Worm (Caenorhabditis elegans) whole organism, L3 larva: ENCODE data around the gene unc-2.

Experiments
- R02D3.7 ChIP-seq: fragments of 150-350 bp; optimal IDR thresholded peaks from 2 replicates; lab custom pipeline; 2014; ENCODE audit warnings: missing biosample characterization, missing genetic modification characterization
- jun-1 ChIP-seq: fragments of 150-350 bp; optimal IDR thresholded peaks from 2 replicates; lab custom pipeline; 2014; ENCODE audit warnings: missing biosample characterization, missing genetic modification reagents, missing genetic modification characterization
- nhr-28 ChIP-seq: fragments of 150-350 bp; optimal IDR thresholded peaks from 2 replicates; lab custom pipeline; 2014; ENCODE audit warnings: missing biosample characterization, missing genetic modification characterization
- ztf-4 ChIP-seq: fragments of 150-350 bp; optimal IDR thresholded peaks from 2 replicates; lab custom pipeline; 2014; ENCODE audit warnings: missing biosample characterization, missing genetic modification characterization

DNA sequence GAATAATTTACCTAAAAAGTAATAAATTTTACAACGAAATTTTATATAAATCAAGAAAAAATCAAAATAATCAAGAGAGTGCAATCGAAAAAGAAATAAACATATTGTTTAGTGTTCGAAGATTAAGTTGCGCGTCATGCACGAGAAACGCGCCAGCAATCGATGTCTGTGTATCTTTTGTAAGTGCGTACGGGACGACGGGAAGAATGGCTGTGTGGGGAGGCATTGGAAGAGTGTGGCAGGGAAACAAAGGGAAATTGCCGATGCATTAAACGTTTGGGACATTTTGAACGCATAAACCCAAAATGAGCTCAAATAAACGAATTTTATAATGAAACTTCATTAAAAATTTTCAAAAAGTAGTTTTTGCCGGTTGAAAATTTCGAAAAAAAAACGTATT lies 76.2 kb downstream of the unc-2 start, which contains the start of gene immt-1:
- TF ChIP-seq nhr-28 (tag; lab: Kevin White, UChicago): no peak
- TF ChIP-seq ztf-4: no peak
- peak; percentile 20 for TF ChIP-seq jun-1 (tag; lab: Kevin White, UChicago)
- no peak for TF ChIP-seq R02D3.7 (tag; lab: Kevin White, UChicago)
